Worm (Caenorhabditis elegans): ENCODE data around the gene nhr-145.

- no peak for TF ChIP-seq T22C8.4 (GFP tag; IDR thresholded peaks at IDR 0.05)
- no peak for TF ChIP-seq ztf-29 (GFP tag; IDR thresholded peaks at IDR 0.05)
- no peak for TF ChIP-seq klf-2 (GFP tag; conservative IDR thresholded peaks at IDR 0.05)
These were observed 37.7 kb downstream of the nhr-145 start for ce11 chrV:19125253-19125652.

All from whole organism, midembryonic.